Worm (Caenorhabditis elegans) whole organism, early embryonic: ENCODE measurements around the gene dct-17.

Source experiments
- B0310.2 ChIP-seq: sonication (generic microtip); optimal IDR thresholded peaks from 2 replicates; lab custom pipeline; 2016; ENCODE audit warnings: mild to moderate bottlenecking, missing genetic modification characterization, missing compliant biosample characterization
- F13C5.2 ChIP-seq: sonication (generic microtip); optimal IDR thresholded peaks from 2 replicates; lab custom pipeline; 2017; ENCODE audit warnings: mild to moderate bottlenecking, missing genetic modification characterization, inconsistent platforms, missing compliant biosample characterization
- aly-1 ChIP-seq: sonication (generic microtip); optimal IDR thresholded peaks from 2 replicates; lab custom pipeline; 2016; ENCODE audit warnings: missing genetic modification characterization, missing compliant biosample characterization
- ama-1 ChIP-seq: fragments of 150-350 bp; optimal IDR thresholded peaks from 2 replicates; lab custom pipeline; 2014
- ceh-13 ChIP-seq: fragments of 200-800 bp; sonication (Bioruptor generic); optimal IDR thresholded peaks from 2 replicates; lab custom pipeline; 2018; ENCODE audit warnings: mild to moderate bottlenecking, missing genetic modification characterization, missing compliant biosample characterization
- ceh-36 ChIP-seq: sonication (generic microtip); optimal IDR thresholded peaks from 2 replicates; lab custom pipeline; 2016; ENCODE audit warnings: missing genetic modification characterization, inconsistent platforms, missing compliant biosample characterization
- ets-7 ChIP-seq: sonication (generic microtip); optimal IDR thresholded peaks from 2 replicates; lab custom pipeline; 2016; ENCODE audit warnings: missing genotype, missing genetic modification characterization, missing compliant biosample characterization
- flt-1 ChIP-seq: fragments of 200-800 bp; sonication (Bioruptor generic); IDR thresholded peaks from 2 replicates; pipeline ENCODE4 v1.3.6; 2022; ENCODE audit warnings: missing genetic modification characterization, missing compliant biosample characterization
- hmbx-1 ChIP-seq: sonication (generic microtip); optimal IDR thresholded peaks from 2 replicates; lab custom pipeline; 2016; ENCODE audit warnings: mild to moderate bottlenecking, missing genetic modification characterization, missing compliant biosample characterization
- hmg-4 ChIP-seq: fragments of 200-800 bp; sonication (Bioruptor generic); optimal IDR thresholded peaks from 2 replicates; lab custom pipeline; 2018; ENCODE audit warnings: mild to moderate bottlenecking, missing genetic modification characterization, missing compliant biosample characterization
- hnd-1 ChIP-seq: sonication (generic microtip); optimal IDR thresholded peaks from 2 replicates; lab custom pipeline; 2016; ENCODE audit warnings: missing genetic modification characterization, missing compliant biosample characterization
- pes-1 ChIP-seq: fragments of 200-800 bp; sonication (Bioruptor generic); IDR thresholded peaks from 2 replicates; pipeline ENCODE4 v1.3.6; 2022; ENCODE audit warnings: missing genetic modification reagents, missing genetic modification characterization, missing compliant biosample characterization
- scrt-1 ChIP-seq: fragments of 200-800 bp; sonication (Bioruptor generic); IDR thresholded peaks from 2 replicates; pipeline ENCODE4 v1.3.6; 2022; ENCODE audit warnings: missing genetic modification characterization, missing compliant biosample characterization
- sea-1 ChIP-seq: fragments of 200-800 bp; sonication (Bioruptor generic); conservative IDR thresholded peaks from 2 replicates; pipeline ENCODE4 v1.3.6; 2022; ENCODE audit warnings: missing genetic modification characterization, missing compliant biosample characterization
- tbx-11 ChIP-seq: fragments of 200-800 bp; sonication (Bioruptor generic); IDR thresholded peaks from 2 replicates; pipeline ENCODE4 v1.3.6; 2022; ENCODE audit warnings: missing genetic modification characterization, missing compliant biosample characterization
- tbx-37 ChIP-seq: fragments of 200-800 bp; sonication (Bioruptor generic); conservative IDR thresholded peaks from 2 replicates; pipeline ENCODE4 v1.3.6; 2022; ENCODE audit warnings: missing genetic modification reagents, missing genetic modification characterization, missing compliant biosample characterization
- tra-4 ChIP-seq: sonication (generic microtip); optimal IDR thresholded peaks from 2 replicates; lab custom pipeline; 2017; ENCODE audit warnings: missing genetic modification characterization, missing compliant biosample characterization

Gene dct-17

DNA sequence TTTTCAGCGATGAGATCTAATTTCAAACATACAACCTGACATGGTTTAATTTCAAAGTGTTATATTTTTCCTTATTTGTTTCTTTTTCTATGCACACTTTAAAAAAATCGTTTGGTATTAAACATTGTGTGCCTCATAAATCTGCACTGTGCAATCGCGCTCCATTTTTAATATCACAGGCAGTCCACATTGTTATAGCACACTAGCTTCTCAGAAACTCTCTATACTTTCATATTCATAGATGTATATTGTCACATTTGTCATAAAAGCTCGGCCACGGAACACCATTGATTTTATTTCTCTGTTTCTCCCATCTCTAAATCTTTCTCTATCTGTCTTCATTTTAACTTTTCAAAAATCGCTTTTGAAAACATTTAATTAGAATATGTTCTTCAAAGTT, 26.8 kb upstream of the dct-17 start:
- no peak for TF ChIP-seq B0310.2 (tag; lab: Kevin White, UChicago)
- TF ChIP-seq aly-1 (tag; lab: Kevin White, UChicago), result no peak
- TF ChIP-seq F13C5.2 (tag; lab: Kevin White, UChicago), result no peak
- TF ChIP-seq flt-1 (GFP tag; lab: Robert Waterston, UW), result no peak
- no peak for TF ChIP-seq ets-7
- no peak for TF ChIP-seq ceh-36 (tag; lab: Kevin White, UChicago)

DNA sequence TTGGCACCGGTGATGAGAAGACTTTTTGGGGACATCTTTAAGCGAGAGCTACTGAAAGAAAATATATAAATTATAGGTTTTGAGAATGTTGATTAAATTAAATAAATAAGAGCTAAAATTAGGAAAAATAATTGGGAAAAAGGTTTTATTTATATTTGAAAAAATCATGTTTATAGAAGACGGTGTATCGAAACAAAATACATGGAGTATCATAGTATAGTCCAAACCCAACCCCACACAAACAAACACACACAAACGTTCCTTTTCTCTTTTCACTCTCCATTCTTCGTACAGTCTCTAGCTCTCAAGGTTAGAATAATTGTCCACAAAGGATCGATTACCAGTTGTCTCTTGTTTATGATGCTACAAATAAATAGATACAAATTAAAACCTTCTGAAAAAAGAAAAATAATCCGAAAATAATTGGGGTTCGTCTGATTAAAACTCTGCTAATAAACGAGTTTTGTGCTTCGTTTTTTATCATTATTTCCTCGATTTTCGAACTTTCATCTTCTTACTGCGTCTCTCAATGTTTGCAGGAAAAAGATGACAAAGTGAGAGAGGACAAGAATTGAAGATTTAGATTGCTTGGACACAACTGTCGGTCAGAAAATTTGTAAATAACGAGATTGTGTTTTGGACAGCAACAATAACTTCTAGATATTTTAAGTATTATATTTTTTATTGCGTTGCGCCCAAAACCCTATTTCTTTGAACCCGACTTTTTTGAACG, 25.9 kb upstream of the dct-17 start, which contains the start of gene F20G2.2:
Gene F20G2.2, minus strand, starts transcription at position 51 of the 733 bp plus-strand sequence.
- TF ChIP-seq hmg-4 (no peak), hnd-1 (tag; lab: Kevin White, UChicago) (no peak), sea-1 (GFP tag; lab: Robert Waterston, UW) (no peak), tra-4 (tag; lab: Kevin White, UChicago) (no peak), tbx-11 (no peak), ama-1 (lab: Kevin White, UChicago) (no peak), flt-1 (GFP tag; lab: Robert Waterston, UW) (no peak), tbx-37 (GFP tag; lab: Robert Waterston, UW) (no peak), F13C5.2 (tag; lab: Kevin White, UChicago) (no peak), ets-7 (no peak), ceh-13 (GFP tag; lab: Kevin White, UChicago) (no peak), scrt-1 (no peak), ceh-36 (tag; lab: Kevin White, UChicago) (no peak)

ce11 chrV:13753481-13753880, 22.9 kb upstream of the dct-17 start, which contains the start of gene F20G2.1:
Gene F20G2.1, minus strand, starts transcription at chrV:13753581.
- TF ChIP-seq B0310.2 (tag; lab: Kevin White, UChicago) (no peak), ama-1 (lab: Kevin White, UChicago) (no peak), F13C5.2 (tag; lab: Kevin White, UChicago) (no peak), tra-4 (tag; lab: Kevin White, UChicago) (no peak), hmbx-1 (tag; lab: Kevin White, UChicago) (no peak), ceh-36 (tag; lab: Kevin White, UChicago) (no peak)

DNA sequence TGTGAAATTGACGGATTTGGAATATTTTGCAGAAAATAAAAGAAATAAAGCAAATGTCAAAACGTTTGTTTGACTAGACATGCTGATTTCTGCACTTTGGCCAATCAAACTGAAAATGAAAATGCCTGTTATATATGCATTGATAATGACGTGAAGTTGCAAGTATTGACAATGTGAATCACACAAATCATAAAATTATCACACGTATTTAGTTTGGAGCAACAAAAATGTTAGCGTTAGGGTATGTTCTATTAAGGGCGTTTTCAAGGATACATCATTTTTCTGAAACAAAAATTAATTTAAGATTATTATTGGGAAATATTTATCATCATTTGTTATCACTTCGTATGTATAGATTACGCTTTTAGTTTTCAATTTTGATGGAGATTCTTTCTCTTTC, 21.2 kb upstream of the dct-17 start, which contains the start of gene cld-9:
Gene cld-9, minus strand, starts transcription at position 81 of the 400 bp plus-strand sequence.
- TF ChIP-seq tbx-37 (GFP tag; lab: Robert Waterston, UW), result no peak
- TF ChIP-seq F13C5.2 (tag; lab: Kevin White, UChicago), result no peak
- no peak for TF ChIP-seq ets-7
- no peak for TF ChIP-seq sea-1 (GFP tag; lab: Robert Waterston, UW)
- TF ChIP-seq ama-1 (lab: Kevin White, UChicago), result no peak
- no peak for TF ChIP-seq hmbx-1 (tag; lab: Kevin White, UChicago)
- TF ChIP-seq hmg-4, result no peak
- TF ChIP-seq aly-1 (tag; lab: Kevin White, UChicago), result no peak
- TF ChIP-seq B0310.2 (tag; lab: Kevin White, UChicago), result no peak
- TF ChIP-seq scrt-1, result no peak
- TF ChIP-seq flt-1 (GFP tag; lab: Robert Waterston, UW), result no peak
- no peak for TF ChIP-seq hnd-1 (tag; lab: Kevin White, UChicago)

DNA sequence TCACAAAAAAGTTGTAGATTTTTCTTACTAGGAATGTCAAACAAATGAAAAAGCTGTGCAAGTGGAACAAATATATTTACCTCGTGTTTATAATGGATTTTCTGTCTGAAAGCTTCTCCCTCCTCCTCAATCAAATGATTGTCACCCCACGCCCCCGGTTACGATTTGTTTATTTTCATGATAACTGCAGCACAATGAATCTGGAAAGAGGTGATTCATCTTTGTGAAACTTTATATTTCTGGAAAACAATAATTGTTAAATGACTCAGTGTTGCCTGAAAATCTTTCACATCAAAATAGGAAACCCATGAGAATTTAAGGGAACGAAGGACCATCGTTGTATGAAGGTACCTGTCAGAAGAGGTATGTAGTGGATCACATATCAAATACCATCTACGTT, 18.1 kb upstream of the dct-17 start, which contains the start of gene F35E12.10:
Gene F35E12.10, minus strand, starts transcription at position 101 of the 400 bp plus-strand sequence.
- TF ChIP-seq ceh-36 (tag; lab: Kevin White, UChicago) (no peak), sea-1 (GFP tag; lab: Robert Waterston, UW) (no peak), tbx-37 (GFP tag; lab: Robert Waterston, UW) (no peak), tra-4 (tag; lab: Kevin White, UChicago) (no peak), hmg-4 (no peak), flt-1 (GFP tag; lab: Robert Waterston, UW) (no peak), B0310.2 (tag; lab: Kevin White, UChicago) (no peak), ets-7 (no peak), pes-1 (GFP tag; lab: Robert Waterston, UW) (no peak), ama-1 (lab: Kevin White, UChicago) (no peak), ceh-13 (GFP tag; lab: Kevin White, UChicago) (no peak), aly-1 (tag; lab: Kevin White, UChicago) (no peak), hnd-1 (tag; lab: Kevin White, UChicago) (no peak), tbx-11 (no peak), F13C5.2 (tag; lab: Kevin White, UChicago) (no peak), scrt-1 (no peak), hmbx-1 (tag; lab: Kevin White, UChicago) (no peak)

DNA sequence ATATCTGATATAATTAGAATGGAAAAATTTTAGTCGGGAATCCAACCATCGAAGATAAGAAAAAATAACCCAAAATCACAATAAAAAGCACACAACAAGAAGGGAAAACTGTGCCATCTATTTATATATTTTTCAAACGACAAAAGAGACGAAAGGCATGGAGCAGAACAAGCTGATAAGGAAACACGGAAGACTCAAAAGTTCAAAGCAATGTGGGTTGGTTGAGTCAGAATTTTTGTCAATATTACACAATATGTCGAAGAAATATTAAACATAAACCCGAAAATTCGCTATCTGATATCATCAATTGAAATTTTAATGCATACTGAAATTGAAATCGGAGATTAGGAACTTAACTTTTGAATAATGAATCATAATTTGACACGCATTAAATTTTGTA, 14.3 kb upstream of the dct-17 start, which contains the start of gene F35E12.9:
Gene F35E12.9, minus strand, starts transcription at position 227 of the 400 bp plus-strand sequence.
- TF ChIP-seq hnd-1 (tag; lab: Kevin White, UChicago), result no peak
- no peak for TF ChIP-seq hmbx-1 (tag; lab: Kevin White, UChicago)
- no peak for TF ChIP-seq ceh-36 (tag; lab: Kevin White, UChicago)
- TF ChIP-seq B0310.2 (tag; lab: Kevin White, UChicago), result no peak
- no peak for TF ChIP-seq aly-1 (tag; lab: Kevin White, UChicago)
- no peak for TF ChIP-seq hmg-4
- TF ChIP-seq ets-7, result no peak
- TF ChIP-seq F13C5.2 (tag; lab: Kevin White, UChicago), result no peak
- TF ChIP-seq scrt-1, result no peak
- TF ChIP-seq pes-1 (GFP tag; lab: Robert Waterston, UW), result no peak
- no peak for TF ChIP-seq tbx-37 (GFP tag; lab: Robert Waterston, UW)
- no peak for TF ChIP-seq tra-4 (tag; lab: Kevin White, UChicago)
- TF ChIP-seq flt-1 (GFP tag; lab: Robert Waterston, UW), result no peak
- no peak for TF ChIP-seq ama-1 (lab: Kevin White, UChicago)
- TF ChIP-seq ceh-13 (GFP tag; lab: Kevin White, UChicago), result no peak
- TF ChIP-seq tbx-11, result no peak

DNA sequence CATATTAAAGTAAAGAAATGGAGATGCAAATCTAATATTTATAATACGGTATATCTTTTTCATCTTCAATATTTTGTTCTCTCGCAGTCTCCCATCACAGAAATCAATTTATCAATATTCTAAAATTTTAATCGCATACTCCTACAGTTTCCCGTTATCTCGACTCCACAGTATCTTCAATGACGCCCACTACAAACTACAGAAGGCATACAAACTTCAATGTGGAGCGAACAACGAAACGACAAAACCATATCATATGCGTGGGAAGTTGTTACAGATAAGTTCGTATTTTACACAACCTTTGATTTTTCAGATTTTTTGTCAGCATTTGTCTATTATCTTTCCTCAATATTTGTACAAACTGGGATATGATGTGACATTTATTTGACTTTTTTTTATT, 9.3 kb upstream of the dct-17 start:
- TF ChIP-seq sea-1 (GFP tag; lab: Robert Waterston, UW), result no peak
- TF ChIP-seq hnd-1 (tag; lab: Kevin White, UChicago), result no peak
- no peak for TF ChIP-seq flt-1 (GFP tag; lab: Robert Waterston, UW)
- TF ChIP-seq ceh-13 (GFP tag; lab: Kevin White, UChicago), result no peak
